Worm (Caenorhabditis elegans) whole organism, L1 larva: Measurements from ENCODE around the gene M163.5.
A peak's percentile ranks its signal among the peaks of the same experiment; 100 is the strongest.

Experiments
- C04F5.9 ChIP-seq: sonication (generic microtip); optimal IDR thresholded peaks from 2 replicates; lab custom pipeline; 2016; ENCODE audit warnings: missing genetic modification characterization, missing compliant biosample characterization
- C34B4.2 ChIP-seq: sonication (generic microtip); optimal IDR thresholded peaks from 2 replicates; lab custom pipeline; 2017; ENCODE audit warnings: mild to moderate bottlenecking, missing genetic modification characterization, missing compliant biosample characterization
- Y116A8C.19 ChIP-seq: sonication (generic microtip); optimal IDR thresholded peaks from 2 replicates; lab custom pipeline; 2016; ENCODE audit warnings: missing compliant biosample characterization, missing genetic modification characterization, borderline replicate concordance
- aha-1 ChIP-seq: fragments of 150-350 bp; optimal IDR thresholded peaks from 2 replicates; lab custom pipeline; 2014; ENCODE audit warnings: missing biosample characterization, missing genetic modification characterization
- aly-2 ChIP-seq: fragments of 150-350 bp; optimal IDR thresholded peaks from 2 replicates; lab custom pipeline; 2014; ENCODE audit warnings: missing biosample characterization, missing genetic modification characterization
- blmp-1 ChIP-seq: fragments of 150-350 bp; optimal IDR thresholded peaks from 2 replicates; lab custom pipeline; 2014; ENCODE audit warnings: missing biosample characterization, missing genetic modification characterization
- ceh-8 ChIP-seq: fragments of 200-800 bp; sonication (Bioruptor generic); optimal IDR thresholded peaks from 2 replicates; lab custom pipeline; 2018; ENCODE audit warnings: mild to moderate bottlenecking, missing genetic modification characterization, moderate library complexity, missing compliant biosample characterization
- ceh-82 ChIP-seq, 3 experiments: fragments of 150-350 bp in 1 of 3; sonication (generic microtip) in 2 of 3; optimal IDR thresholded peaks; 2 replicates each; lab custom pipeline; 2014 to 2017; ENCODE audit warnings: missing biosample characterization in 3 of 3, missing genetic modification characterization in 3 of 3
- ceh-88 ChIP-seq: fragments of 200-800 bp; sonication (Bioruptor generic); IDR thresholded peaks from 2 replicates; pipeline ENCODE4 v1.3.6; 2022; ENCODE audit warnings: missing genetic modification characterization, missing compliant biosample characterization
- ceh-90 ChIP-seq: sonication (generic microtip); optimal IDR thresholded peaks from 2 replicates; lab custom pipeline; 2016; ENCODE audit warnings: missing genetic modification characterization, missing compliant biosample characterization
- ces-1 ChIP-seq: fragments of 150-350 bp; optimal IDR thresholded peaks from 2 replicates; lab custom pipeline; 2014; ENCODE audit warnings: missing biosample characterization, missing genetic modification reagents, missing genetic modification characterization
- dpl-1 ChIP-seq, 3 experiments: fragments of 150-350 bp in 2 of 3; sonication (generic microtip) in 1 of 3; optimal IDR thresholded peaks; 2 replicates each; lab custom pipeline; 2014 to 2017; ENCODE audit warnings: missing biosample characterization in 3 of 3, missing genetic modification characterization in 3 of 3, missing genetic modification reagents in 3 of 3
- dsc-1 ChIP-seq: sonication (generic microtip); optimal IDR thresholded peaks from 2 replicates; lab custom pipeline; 2016; ENCODE audit warnings: mild to moderate bottlenecking, missing genetic modification characterization, missing compliant biosample characterization
- efl-1 ChIP-seq, 4 experiments: fragments of 150-350 bp; optimal IDR thresholded peaks in 3 of 4; peaks in 1 of 4; 1 replicate in 1 of 4; 2 replicates in 3 of 4; lab custom pipeline; 2014; ENCODE audit warnings: missing biosample characterization in 2 of 4, missing genetic modification characterization in 2 of 4, missing genetic modification reagents in 2 of 4
- efl-3 ChIP-seq: fragments of 200-800 bp; sonication (Bioruptor generic); optimal IDR thresholded peaks from 2 replicates; lab custom pipeline; 2018; ENCODE audit warnings: mild to moderate bottlenecking, missing genetic modification characterization, missing compliant biosample characterization
- egl-27 ChIP-seq, 2 experiments: fragments of 150-350 bp in 1 of 2; sonication (generic microtip); optimal IDR thresholded peaks; 3 replicates each; lab custom pipeline; 2017 to 2018; ENCODE audit warnings: missing biosample characterization in 2 of 2, missing genetic modification characterization in 2 of 2, missing genetic modification reagents in 2 of 2
- elt-3 ChIP-seq, 6 experiments: fragments of 150-350 bp in 1 of 6; sonication (generic microtip); optimal IDR thresholded peaks; 2 replicates each; lab custom pipeline; 2017 to 2018; ENCODE audit warnings: missing biosample characterization in 6 of 6, missing genetic modification characterization in 6 of 6, inconsistent platforms in 1 of 6
- ets-5 ChIP-seq: fragments of 200-800 bp; sonication (Bioruptor generic); IDR thresholded peaks from 2 replicates; pipeline ENCODE4 v1.3.6; 2022; ENCODE audit warnings: missing genetic modification characterization, missing compliant biosample characterization
- fkh-8 ChIP-seq: sonication (generic microtip); optimal IDR thresholded peaks from 2 replicates; lab custom pipeline; 2016; ENCODE audit warnings: mild to moderate bottlenecking, missing genetic modification characterization, missing compliant biosample characterization
- hlh-4 ChIP-seq: sonication (generic microtip); optimal IDR thresholded peaks from 2 replicates; lab custom pipeline; 2016; ENCODE audit warnings: mild to moderate bottlenecking, missing genetic modification characterization, missing compliant biosample characterization
- irx-1 ChIP-seq: sonication (generic microtip); optimal IDR thresholded peaks from 2 replicates; lab custom pipeline; 2016; ENCODE audit warnings: missing genetic modification characterization, missing compliant biosample characterization
- lin-13 ChIP-seq: fragments of 150-350 bp; optimal IDR thresholded peaks from 2 replicates; lab custom pipeline; 2014; ENCODE audit warnings: missing biosample characterization, missing genetic modification reagents, missing genetic modification characterization
- lin-35 ChIP-seq, 2 experiments: fragments of 150-350 bp; optimal IDR thresholded peaks; 2 replicates each; lab custom pipeline; 2014; ENCODE audit warnings: missing biosample characterization in 2 of 2, missing genetic modification characterization in 2 of 2, missing genetic modification reagents in 2 of 2
- lin-39 ChIP-seq: fragments of 150-350 bp; optimal IDR thresholded peaks from 2 replicates; lab custom pipeline; 2014; ENCODE audit warnings: missing biosample characterization, missing genetic modification reagents, missing genetic modification characterization
- lir-3 ChIP-seq: sonication (generic microtip); optimal IDR thresholded peaks from 2 replicates; lab custom pipeline; 2016; ENCODE audit warnings: mild to moderate bottlenecking, missing genetic modification characterization, moderate library complexity, missing compliant biosample characterization; ENCODE audit not compliant: poor library complexity
- lsy-2 ChIP-seq, 2 experiments: fragments of 150-350 bp; optimal IDR thresholded peaks; 2 replicates each; lab custom pipeline; 2014; ENCODE audit warnings: missing biosample characterization in 2 of 2, missing genetic modification characterization in 2 of 2
- mdl-1 ChIP-seq, 2 experiments: fragments of 150-350 bp; optimal IDR thresholded peaks; 2 replicates each; lab custom pipeline; 2014 to 2017; ENCODE audit warnings: missing biosample characterization in 2 of 2, missing genetic modification characterization in 2 of 2, inconsistent platforms in 1 of 2
- nhr-12 ChIP-seq: sonication (generic microtip); optimal IDR thresholded peaks from 2 replicates; lab custom pipeline; 2017; ENCODE audit warnings: missing biosample characterization, missing genetic modification characterization
- nhr-19 ChIP-seq: fragments of 200-800 bp; sonication (Bioruptor generic); conservative IDR thresholded peaks from 2 replicates; pipeline ENCODE4 v1.3.6; 2022; ENCODE audit warnings: missing genetic modification characterization, missing compliant biosample characterization
- nhr-20 ChIP-seq: sonication (generic microtip); optimal IDR thresholded peaks from 2 replicates; lab custom pipeline; 2016; ENCODE audit warnings: mild to moderate bottlenecking, missing genetic modification characterization, missing compliant biosample characterization
- nhr-47 ChIP-seq: sonication (generic microtip); optimal IDR thresholded peaks from 2 replicates; lab custom pipeline; 2016; ENCODE audit warnings: mild to moderate bottlenecking, missing genetic modification characterization, moderate library complexity, missing compliant biosample characterization
- nhr-71 ChIP-seq: sonication (generic microtip); optimal IDR thresholded peaks from 2 replicates; lab custom pipeline; 2016; ENCODE audit warnings: mild to moderate bottlenecking, missing genetic modification characterization, moderate library complexity, missing compliant biosample characterization
- nhr-76 ChIP-seq: sonication (generic microtip); optimal IDR thresholded peaks from 2 replicates; lab custom pipeline; 2017; ENCODE audit warnings: missing biosample characterization, missing genetic modification characterization
- nhr-77 ChIP-seq: fragments of 150-350 bp; optimal IDR thresholded peaks from 2 replicates; lab custom pipeline; 2014; ENCODE audit warnings: missing biosample characterization, missing genetic modification characterization
- nhr-84 ChIP-seq: sonication (generic microtip); optimal IDR thresholded peaks from 2 replicates; lab custom pipeline; 2017; ENCODE audit warnings: missing biosample characterization, missing genetic modification characterization
- nhr-85 ChIP-seq: sonication (generic microtip); peaks from one replicate; lab custom pipeline; 2016; ENCODE audit warnings: missing genetic modification characterization, inconsistent platforms, missing compliant biosample characterization
- nhr-90 ChIP-seq: sonication (generic microtip); optimal IDR thresholded peaks from 2 replicates; lab custom pipeline; 2016; ENCODE audit warnings: mild to moderate bottlenecking, missing genetic modification characterization, missing compliant biosample characterization; ENCODE audit not compliant: poor library complexity
- pag-3 ChIP-seq: sonication (generic microtip); optimal IDR thresholded peaks from 2 replicates; lab custom pipeline; 2017; ENCODE audit warnings: missing genetic modification characterization, mild to moderate bottlenecking, missing compliant biosample characterization, antibody characterized with exemption, borderline replicate concordance; ENCODE audit not compliant: insufficient read depth
- pqm-1 ChIP-seq: sonication (generic microtip); optimal IDR thresholded peaks from 3 replicates; lab custom pipeline; 2017; ENCODE audit warnings: missing biosample characterization, missing genetic modification characterization
- rnt-1 ChIP-seq: sonication (generic microtip); optimal IDR thresholded peaks from 2 replicates; lab custom pipeline; 2016; ENCODE audit warnings: mild to moderate bottlenecking, missing genetic modification characterization, moderate library complexity, missing compliant biosample characterization
- snpc-4 ChIP-seq: fragments of 150-350 bp; optimal IDR thresholded peaks from 2 replicates; lab custom pipeline; 2014; ENCODE audit warnings: missing biosample characterization, missing genetic modification characterization
- snu-23 ChIP-seq: sonication (generic microtip); optimal IDR thresholded peaks from 2 replicates; lab custom pipeline; 2016; ENCODE audit warnings: missing genetic modification characterization, missing compliant biosample characterization
- sox-4 ChIP-seq: sonication (generic microtip); optimal IDR thresholded peaks from 2 replicates; lab custom pipeline; 2016; ENCODE audit warnings: missing genetic modification characterization, missing compliant biosample characterization
- sptf-1 ChIP-seq: fragments of 150-350 bp; optimal IDR thresholded peaks from 2 replicates; lab custom pipeline; 2014; ENCODE audit warnings: missing biosample characterization, missing genetic modification characterization
- swsn-7 ChIP-seq: sonication (generic microtip); optimal IDR thresholded peaks from 2 replicates; lab custom pipeline; 2016; ENCODE audit warnings: missing genetic modification characterization, missing compliant biosample characterization
- tlp-1 ChIP-seq: fragments of 150-350 bp; optimal IDR thresholded peaks from 2 replicates; lab custom pipeline; 2014; ENCODE audit warnings: missing biosample characterization, missing genetic modification characterization
- unc-130 ChIP-seq: fragments of 150-350 bp; optimal IDR thresholded peaks from 2 replicates; lab custom pipeline; 2017; ENCODE audit warnings: missing biosample characterization, missing genetic modification characterization, inconsistent platforms
- unc-30 ChIP-seq: sonication (generic microtip); optimal IDR thresholded peaks from 2 replicates; lab custom pipeline; 2017; ENCODE audit warnings: missing biosample characterization, missing genetic modification characterization
- unc-62 ChIP-seq: fragments of 150-350 bp; optimal IDR thresholded peaks from 2 replicates; lab custom pipeline; 2014; ENCODE audit warnings: missing biosample characterization, missing genetic modification reagents, missing genetic modification characterization
- unc-86 ChIP-seq: sonication (generic microtip); optimal IDR thresholded peaks from 2 replicates; lab custom pipeline; 2016; ENCODE audit warnings: missing genetic modification characterization, missing compliant biosample characterization
- vab-15 ChIP-seq: sonication (generic microtip); optimal IDR thresholded peaks from 2 replicates; lab custom pipeline; 2017; ENCODE audit warnings: missing genotype, mild to moderate bottlenecking, missing genetic modification characterization, missing compliant biosample characterization
- zag-1 ChIP-seq: fragments of 150-350 bp; optimal IDR thresholded peaks from 2 replicates; lab custom pipeline; 2014; ENCODE audit warnings: missing biosample characterization, missing genetic modification characterization
- ztf-4 ChIP-seq: fragments of 150-350 bp; optimal IDR thresholded peaks from 2 replicates; lab custom pipeline; 2014; ENCODE audit warnings: missing biosample characterization, missing genetic modification characterization

M163.5 gene

ce11 chrX:14489945-14490344 lies 16.1 kb downstream of the M163.5 start, which contains the start of gene his-24:
Gene his-24, plus strand, starts transcription at chrX:14490094.
- TF ChIP-seq fkh-8 (tag; lab: Kevin White, UChicago) (peak; percentile 72), nhr-76 (tag; lab: Kevin White, UChicago) (no peak), aha-1 (tag; lab: Kevin White, UChicago) (no peak), nhr-90 (tag; lab: Kevin White, UChicago) (peak; percentile 62), lir-3 (tag; lab: Kevin White, UChicago) (no peak), efl-3 (GFP tag; lab: Kevin White, UChicago) (peak; percentile 39), unc-62 (no peak), snpc-4 (peak; percentile 54), ces-1 (GFP tag; lab: Kevin White, UChicago) (no peak), nhr-85 (tag; lab: Kevin White, UChicago) (peak; percentile 85), vab-15 (peak; percentile 40), hlh-4 (tag; lab: Kevin White, UChicago) (no peak), pag-3 (tag; lab: Kevin White, UChicago) (no peak), nhr-77 (peak; percentile 55), ceh-88 (GFP tag; lab: Robert Waterston, UW) (no peak), nhr-20 (tag; lab: Kevin White, UChicago) (peak; percentile 79), tlp-1 (tag; lab: Kevin White, UChicago) (no peak), aly-2 (tag; lab: Kevin White, UChicago) (no peak), zag-1 (tag; lab: Kevin White, UChicago) (no peak), dsc-1 (tag; lab: Kevin White, UChicago) (peak; percentile 58), dpl-1 (GFP tag; optimal IDR thresholded peaks at IDR 0.05; lab: Kevin White, UChicago) (peak in 2 of 3 experiments; percentile 27 to 49), unc-130 (tag; lab: Kevin White, UChicago) (no peak), nhr-12 (tag; lab: Kevin White, UChicago) (no peak), nhr-71 (tag; lab: Kevin White, UChicago) (peak; percentile 84), pqm-1 (tag; lab: Kevin White, UChicago) (no peak), ceh-8 (peak; percentile 52), C34B4.2 (no peak), nhr-19 (peak; percentile 75), unc-30 (tag; lab: Kevin White, UChicago) (no peak), ceh-90 (tag; lab: Kevin White, UChicago) (no peak), swsn-7 (peak; percentile 97), lin-35 (GFP tag; optimal IDR thresholded peaks at IDR 0.05; lab: Kevin White, UChicago) (peak; percentile 39 to 73), lsy-2 (tag; optimal IDR thresholded peaks at IDR 0.05; lab: Kevin White, UChicago) (peak; percentile 52 to 66), ceh-82 (tag; optimal IDR thresholded peaks at IDR 0.05; lab: Kevin White, UChicago) (peak; percentile 45 to 87 (median 48)), efl-1 (optimal IDR thresholded peaks at IDR 0.05; lab: Kevin White, UChicago) (peak; percentile 46 to 48), efl-1 (GFP tag; optimal IDR thresholded peaks at IDR 0.05 in 1 of 2; lab: Kevin White, UChicago) (peak in 1 of 2 experiments; percentile 53), elt-3 (tag; optimal IDR thresholded peaks at IDR 0.05; lab: Kevin White, UChicago) (peak in 2 of 6 experiments; percentile 9 to 56), C04F5.9 (tag; lab: Kevin White, UChicago) (peak; percentile 33), ets-5 (GFP tag; lab: Robert Waterston, UW) (no peak), lin-39 (tag; lab: Kevin White, UChicago) (peak; percentile 14), sptf-1 (tag; lab: Kevin White, UChicago) (no peak), nhr-47 (tag; lab: Kevin White, UChicago) (peak; percentile 87), lin-13 (GFP tag; lab: Kevin White, UChicago) (peak; percentile 52), snu-23 (GFP tag; lab: Kevin White, UChicago) (peak; percentile 73), ztf-4 (no peak), nhr-84 (no peak), egl-27 (tag; optimal IDR thresholded peaks at IDR 0.05; lab: Kevin White, UChicago) (no peak), irx-1 (tag; lab: Kevin White, UChicago) (peak; percentile 64), sox-4 (tag; lab: Kevin White, UChicago) (no peak), rnt-1 (tag; lab: Kevin White, UChicago) (peak; percentile 75), mdl-1 (tag; optimal IDR thresholded peaks at IDR 0.05; lab: Kevin White, UChicago) (peak in 1 of 2 experiments; percentile 46), blmp-1 (peak; percentile 5), Y116A8C.19 (no peak), unc-86 (tag; lab: Kevin White, UChicago) (peak; percentile 51)
